Worm (Caenorhabditis elegans) whole organism, L4 larva: ENCODE data around the gene cest-25.
A peak's percentile ranks its signal among the peaks of the same experiment; 100 is the strongest.

Experiments
- D1046.2 ChIP-seq: fragments of 200-800 bp; sonication (Bioruptor generic); IDR thresholded peaks from 2 replicates; pipeline ENCODE4 v1.3.6; 2022; ENCODE audit warnings: missing genetic modification characterization, missing compliant biosample characterization
- F26F4.8 ChIP-seq: fragments of 200-800 bp; sonication (Bioruptor generic); conservative IDR thresholded peaks from 2 replicates; pipeline ENCODE4 v1.3.6; 2022; ENCODE audit warnings: missing genetic modification characterization, missing compliant biosample characterization
- T20F7.1 ChIP-seq: fragments of 200-800 bp; sonication (Bioruptor generic); optimal IDR thresholded peaks from 2 replicates; lab custom pipeline; 2018; ENCODE audit warnings: mild to moderate bottlenecking, missing genetic modification characterization, missing compliant biosample characterization
- Y105C5A.15 ChIP-seq: fragments of 200-800 bp; sonication (Bioruptor generic); IDR thresholded peaks from 2 replicates; pipeline ENCODE4 v1.3.6; 2022; ENCODE audit warnings: missing genetic modification characterization, missing compliant biosample characterization
- ZK337.2 ChIP-seq: fragments of 200-800 bp; sonication (Bioruptor generic); IDR thresholded peaks from 2 replicates; pipeline ENCODE4 v1.3.6; 2022; ENCODE audit warnings: missing genetic modification reagents, missing genetic modification characterization, missing compliant biosample characterization
- arid-1 ChIP-seq: fragments of 200-800 bp; sonication (Bioruptor generic); conservative IDR thresholded peaks from 2 replicates; pipeline ENCODE4 v1.3.6; 2022; ENCODE audit warnings: missing genetic modification reagents, missing genetic modification characterization, missing compliant biosample characterization
- attf-4 ChIP-seq: sonication (generic microtip); optimal IDR thresholded peaks from 3 replicates; lab custom pipeline; 2017; ENCODE audit warnings: missing biosample characterization, missing genetic modification characterization
- ceh-20 ChIP-seq: fragments of 200-800 bp; sonication (Bioruptor generic); IDR thresholded peaks from 2 replicates; pipeline ENCODE4 v1.3.6; 2022; ENCODE audit warnings: missing genetic modification reagents, missing genetic modification characterization, missing compliant biosample characterization
- ceh-32 ChIP-seq: sonication (generic microtip); optimal IDR thresholded peaks from 2 replicates; lab custom pipeline; 2016; ENCODE audit warnings: mild to moderate bottlenecking, missing genetic modification characterization, missing compliant biosample characterization; ENCODE audit not compliant: poor library complexity
- ces-1 ChIP-seq: fragments of 150-350 bp; sonication (generic microtip); optimal IDR thresholded peaks from 4 replicates; lab custom pipeline; 2014; ENCODE audit warnings: missing biosample characterization, missing genetic modification reagents, missing genetic modification characterization
- cey-2 ChIP-seq: sonication (generic microtip); optimal IDR thresholded peaks from 3 replicates; lab custom pipeline; 2017; ENCODE audit warnings: missing genetic modification characterization, mild to moderate bottlenecking, missing compliant biosample characterization, antibody characterized with exemption, borderline replicate concordance; ENCODE audit not compliant: insufficient read depth
- daf-12 ChIP-seq: fragments of 150-350 bp; optimal IDR thresholded peaks from 2 replicates; lab custom pipeline; 2014; ENCODE audit warnings: missing biosample characterization, missing genetic modification reagents, missing genetic modification characterization
- daf-16 ChIP-seq, 3 experiments: sonication (generic microtip); optimal IDR thresholded peaks; 2 replicates each; lab custom pipeline; 2016 to 2017; ENCODE audit warnings: missing genetic modification characterization in 3 of 3, missing genetic modification reagents in 3 of 3, mild to moderate bottlenecking in 2 of 3, missing compliant biosample characterization in 2 of 3, missing biosample characterization in 1 of 3, moderate library complexity in 1 of 3
- daf-19 ChIP-seq: fragments of 200-800 bp; sonication (Bioruptor generic); conservative IDR thresholded peaks from 2 replicates; pipeline ENCODE4 v1.3.6; 2022; ENCODE audit warnings: missing genetic modification characterization, missing compliant biosample characterization
- dmd-8 ChIP-seq: fragments of 200-800 bp; sonication (Bioruptor generic); IDR thresholded peaks from 2 replicates; pipeline ENCODE4 v1.3.6; 2022; ENCODE audit warnings: missing genetic modification characterization, missing compliant biosample characterization
- dmd-9 ChIP-seq: fragments of 200-800 bp; sonication (Bioruptor generic); IDR thresholded peaks from 2 replicates; pipeline ENCODE4 v1.3.6; 2022; ENCODE audit warnings: missing genetic modification reagents, missing genetic modification characterization, missing compliant biosample characterization
- dpl-1 ChIP-seq: fragments of 150-350 bp; optimal IDR thresholded peaks from 2 replicates; lab custom pipeline; 2014; ENCODE audit warnings: missing biosample characterization, missing genetic modification reagents, missing genetic modification characterization
- fkh-10 ChIP-seq: fragments of 150-350 bp; optimal IDR thresholded peaks from 2 replicates; lab custom pipeline; 2014; ENCODE audit warnings: missing biosample characterization, missing genetic modification reagents, missing genetic modification characterization
- jun-1 ChIP-seq: fragments of 150-350 bp; optimal IDR thresholded peaks from 2 replicates; lab custom pipeline; 2014; ENCODE audit warnings: missing biosample characterization, missing genetic modification reagents, missing genetic modification characterization
- lin-1 ChIP-seq: fragments of 200-800 bp; sonication (Bioruptor generic); IDR thresholded peaks from 2 replicates; pipeline ENCODE4 v1.3.6; 2022; ENCODE audit warnings: missing genetic modification reagents, missing genetic modification characterization, missing compliant biosample characterization
- lin-13 ChIP-seq: fragments of 150-350 bp; optimal IDR thresholded peaks from 2 replicates; lab custom pipeline; 2014; ENCODE audit warnings: missing biosample characterization, missing genetic modification reagents, missing genetic modification characterization
- lir-3 ChIP-seq: sonication (generic microtip); optimal IDR thresholded peaks from 2 replicates; lab custom pipeline; 2016; ENCODE audit warnings: mild to moderate bottlenecking, missing genetic modification characterization, missing compliant biosample characterization
- lsy-2 ChIP-seq, 2 experiments: fragments of 150-350 bp in 1 of 2; sonication (generic microtip) in 1 of 2; optimal IDR thresholded peaks; 2 replicates each; lab custom pipeline; 2014 to 2017; ENCODE audit warnings: missing biosample characterization in 2 of 2, missing genetic modification characterization in 2 of 2
- madf-5 ChIP-seq, 2 experiments: fragments of 200-800 bp; sonication (Bioruptor generic); IDR thresholded peaks; 2 replicates each; pipeline ENCODE4 v1.3.6; 2022; ENCODE audit warnings: missing compliant biosample characterization in 2 of 2, missing genetic modification characterization in 2 of 2
- madf-9 ChIP-seq: fragments of 200-800 bp; sonication (Bioruptor generic); conservative IDR thresholded peaks from 2 replicates; pipeline ENCODE4 v1.3.6; 2022; ENCODE audit warnings: missing genetic modification reagents, missing genetic modification characterization, missing compliant biosample characterization
- mdl-1 ChIP-seq, 2 experiments: fragments of 150-350 bp in 1 of 2; sonication (generic microtip) in 1 of 2; optimal IDR thresholded peaks; 2 replicates each; lab custom pipeline; 2014 to 2017; ENCODE audit warnings: missing biosample characterization in 2 of 2, missing genetic modification characterization in 2 of 2
- mdt-29 ChIP-seq: fragments of 200-800 bp; sonication (Bioruptor generic); IDR thresholded peaks from 2 replicates; pipeline ENCODE4 v1.3.6; 2022; ENCODE audit warnings: missing genetic modification reagents, missing genetic modification characterization, missing compliant biosample characterization
- nhr-10 ChIP-seq: fragments of 150-350 bp; optimal IDR thresholded peaks from 2 replicates; lab custom pipeline; 2014; ENCODE audit warnings: missing biosample characterization, missing genetic modification characterization
- nhr-11 ChIP-seq: fragments of 150-350 bp; optimal IDR thresholded peaks from 2 replicates; lab custom pipeline; 2014; ENCODE audit warnings: missing biosample characterization, missing genetic modification characterization
- nhr-111 ChIP-seq: fragments of 200-800 bp; sonication (Bioruptor generic); optimal IDR thresholded peaks from 2 replicates; lab custom pipeline; 2018; ENCODE audit warnings: mild to moderate bottlenecking, missing genetic modification characterization, missing compliant biosample characterization
- nhr-25 ChIP-seq: sonication (generic microtip); optimal IDR thresholded peaks from 2 replicates; lab custom pipeline; 2017; ENCODE audit warnings: missing genetic modification characterization, mild to moderate bottlenecking, missing compliant biosample characterization, antibody characterized with exemption, moderate library complexity, borderline replicate concordance; ENCODE audit not compliant: insufficient read depth
- nhr-28 ChIP-seq: fragments of 150-350 bp; optimal IDR thresholded peaks from 2 replicates; lab custom pipeline; 2014; ENCODE audit warnings: missing biosample characterization, missing genetic modification characterization
- nhr-42 ChIP-seq: fragments of 200-800 bp; sonication (Bioruptor generic); IDR thresholded peaks from 2 replicates; pipeline ENCODE4 v1.3.6; 2022; ENCODE audit warnings: missing genetic modification characterization, missing compliant biosample characterization
- nhr-48 ChIP-seq: sonication (generic microtip); optimal IDR thresholded peaks from 2 replicates; lab custom pipeline; 2016; ENCODE audit warnings: mild to moderate bottlenecking, missing genetic modification characterization, missing compliant biosample characterization
- nhr-76 ChIP-seq: fragments of 150-350 bp; optimal IDR thresholded peaks from 2 replicates; lab custom pipeline; 2014; ENCODE audit warnings: missing biosample characterization, missing genetic modification characterization
- nhr-77 ChIP-seq: fragments of 150-350 bp; optimal IDR thresholded peaks from 2 replicates; lab custom pipeline; 2014; ENCODE audit warnings: missing biosample characterization, missing genetic modification characterization
- pha-4 ChIP-seq, 2 experiments: fragments of 150-350 bp in 1 of 2; fragments of 200-800 bp in 1 of 2; sonication (Bioruptor generic) in 1 of 2; IDR thresholded peaks in 1 of 2; optimal IDR thresholded peaks in 1 of 2; 2 replicates each; pipeline versions ENCODE4 v1.3.6 to Lab custom; 2014 to 2022; ENCODE audit warnings: missing genetic modification characterization in 2 of 2, missing genetic modification reagents in 2 of 2, missing biosample characterization in 1 of 2, missing compliant biosample characterization in 1 of 2
- php-3 ChIP-seq: fragments of 200-800 bp; sonication (Bioruptor generic); IDR thresholded peaks from 2 replicates; pipeline ENCODE4 v1.3.6; 2022; ENCODE audit warnings: missing genetic modification reagents, missing genetic modification characterization, missing compliant biosample characterization
- rbr-2 ChIP-seq: sonication (generic microtip); optimal IDR thresholded peaks from 2 replicates; lab custom pipeline; 2016; ENCODE audit warnings: missing genotype, missing genetic modification characterization, missing compliant biosample characterization
- sdz-12 ChIP-seq: fragments of 200-800 bp; sonication (Bioruptor generic); optimal IDR thresholded peaks from 2 replicates; lab custom pipeline; 2018; ENCODE audit warnings: mild to moderate bottlenecking, missing genetic modification characterization, missing compliant biosample characterization
- skn-1 ChIP-seq: fragments of 150-350 bp; optimal IDR thresholded peaks from 2 replicates; lab custom pipeline; 2014; ENCODE audit warnings: missing biosample characterization, missing genetic modification characterization
- snpc-4 ChIP-seq: fragments of 150-350 bp; optimal IDR thresholded peaks from 2 replicates; lab custom pipeline; 2014; ENCODE audit warnings: missing biosample characterization, missing genetic modification characterization
- spr-3 ChIP-seq: fragments of 200-800 bp; sonication (Bioruptor generic); optimal IDR thresholded peaks from 2 replicates; lab custom pipeline; 2018; ENCODE audit warnings: mild to moderate bottlenecking, missing genetic modification characterization, missing compliant biosample characterization
- tag-97 ChIP-seq: fragments of 200-800 bp; sonication (Bioruptor generic); IDR thresholded peaks from 2 replicates; pipeline ENCODE4 v1.3.6; 2022; ENCODE audit warnings: missing genetic modification characterization, missing compliant biosample characterization
- unc-130 ChIP-seq: sonication (generic microtip); optimal IDR thresholded peaks from 2 replicates; lab custom pipeline; 2016; ENCODE audit warnings: missing genetic modification reagents, missing genetic modification characterization, missing compliant biosample characterization
- unc-39 ChIP-seq: sonication (generic microtip); optimal IDR thresholded peaks from 2 replicates; lab custom pipeline; 2017; ENCODE audit warnings: missing biosample characterization, missing genetic modification characterization
- vab-7 ChIP-seq: fragments of 200-800 bp; sonication (Bioruptor generic); IDR thresholded peaks from 2 replicates; pipeline ENCODE4 v1.3.6; 2022; ENCODE audit warnings: missing genetic modification reagents, missing genetic modification characterization, missing compliant biosample characterization
- zfp-2 ChIP-seq: sonication (generic microtip); optimal IDR thresholded peaks from 2 replicates; lab custom pipeline; 2016; ENCODE audit warnings: mild to moderate bottlenecking, missing genetic modification characterization, missing compliant biosample characterization
- zfp-3 ChIP-seq: fragments of 200-800 bp; sonication (Bioruptor generic); conservative IDR thresholded peaks from 2 replicates; pipeline ENCODE4 v1.3.6; 2022; ENCODE audit warnings: missing genetic modification reagents, missing genetic modification characterization, missing compliant biosample characterization
- zip-11 ChIP-seq: fragments of 200-800 bp; sonication (Bioruptor generic); IDR thresholded peaks from 2 replicates; pipeline ENCODE4 v1.3.6; 2022; ENCODE audit warnings: missing genetic modification characterization, missing compliant biosample characterization
- ztf-11 ChIP-seq: fragments of 150-350 bp; optimal IDR thresholded peaks from 2 replicates; lab custom pipeline; 2014; ENCODE audit warnings: missing biosample characterization, missing genetic modification characterization

cest-25 gene

DNA sequence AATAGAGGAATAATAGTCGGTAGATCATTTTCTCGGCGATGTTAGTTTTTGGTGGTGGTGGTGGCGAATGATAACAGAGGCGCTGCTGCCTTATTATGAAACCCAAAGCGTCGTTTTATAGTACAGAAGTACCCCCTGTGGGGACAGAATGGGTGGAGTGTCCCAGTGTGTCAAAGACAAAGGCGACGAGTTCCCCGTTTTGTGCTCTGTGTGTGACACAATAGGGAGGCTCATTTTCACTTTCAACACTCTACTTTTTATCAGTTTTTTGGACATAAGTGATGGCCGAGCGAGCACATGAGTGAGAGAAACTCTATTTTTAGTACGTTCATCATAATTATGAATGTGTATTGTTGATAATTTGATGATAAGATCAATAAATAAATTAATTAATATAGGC, 21.4 kb upstream of the cest-25 start, which contains the start of gene pho-9 (continued):
- TF ChIP-seq nhr-25 (no peak), T20F7.1 (GFP tag; lab: Kevin White, UChicago) (no peak), dpl-1 (GFP tag; lab: Kevin White, UChicago) (no peak), pha-4 (GFP tag; IDR thresholded peaks at IDR 0.05; lab: Robert Waterston, UW) (peak; percentile 61), pha-4 (tag; optimal IDR thresholded peaks at IDR 0.05; lab: Kevin White, UChicago) (no peak), php-3 (GFP tag; lab: Robert Waterston, UW) (peak; percentile 85), ztf-11 (tag; lab: Kevin White, UChicago) (no peak), nhr-28 (tag; lab: Kevin White, UChicago) (peak; percentile 97), madf-5 (GFP tag; IDR thresholded peaks at IDR 0.05; lab: Robert Waterston, UW) (no peak), unc-130 (no peak), ceh-20 (GFP tag; lab: Robert Waterston, UW) (no peak), ZK337.2 (GFP tag; lab: Robert Waterston, UW) (no peak), nhr-10 (tag; lab: Kevin White, UChicago) (peak; percentile 17), jun-1 (tag; lab: Kevin White, UChicago) (no peak), Y105C5A.15 (no peak), lsy-2 (tag; optimal IDR thresholded peaks at IDR 0.05; lab: Kevin White, UChicago) (peak in 1 of 2 experiments; percentile 47), lin-1 (peak; percentile 80; the same call in 1 of the 2 replicates), mdt-29 (GFP tag; lab: Robert Waterston, UW) (no peak), nhr-111 (GFP tag; lab: Kevin White, UChicago) (no peak), nhr-11 (no peak), cey-2 (tag; lab: Kevin White, UChicago) (no peak), arid-1 (no peak), dmd-8 (GFP tag; lab: Robert Waterston, UW) (no peak), daf-19 (GFP tag; lab: Robert Waterston, UW) (no peak), lir-3 (tag; lab: Kevin White, UChicago) (no peak), nhr-48 (tag; lab: Kevin White, UChicago) (peak; percentile 95), lin-13 (GFP tag; lab: Kevin White, UChicago) (peak; percentile 40), ces-1 (GFP tag; lab: Kevin White, UChicago) (no peak), zfp-3 (no peak), zfp-2 (tag; lab: Kevin White, UChicago) (no peak), rbr-2 (tag; lab: Kevin White, UChicago) (no peak), zip-11 (GFP tag; lab: Robert Waterston, UW) (no peak), nhr-42 (GFP tag; lab: Robert Waterston, UW) (no peak), nhr-77 (peak; percentile 80), attf-4 (tag; lab: Kevin White, UChicago) (no peak), tag-97 (GFP tag; lab: Robert Waterston, UW) (no peak), daf-12 (no peak), spr-3 (no peak), F26F4.8 (GFP tag; lab: Robert Waterston, UW) (no peak), mdl-1 (tag; optimal IDR thresholded peaks at IDR 0.05; lab: Kevin White, UChicago) (peak in 1 of 2 experiments; percentile 31), fkh-10 (GFP tag; lab: Kevin White, UChicago) (no peak), sdz-12 (GFP tag; lab: Kevin White, UChicago) (no peak), snpc-4 (no peak), D1046.2 (GFP tag; lab: Robert Waterston, UW) (no peak), daf-16 (GFP tag; optimal IDR thresholded peaks at IDR 0.05; lab: Kevin White, UChicago) (peak in 1 of 2 experiments; percentile 3), daf-16 (tag; optimal IDR thresholded peaks at IDR 0.05; lab: Kevin White, UChicago) (peak; percentile 85), madf-9 (GFP tag; lab: Robert Waterston, UW) (no peak), ceh-32 (tag; lab: Kevin White, UChicago) (no peak), vab-7 (GFP tag; lab: Robert Waterston, UW) (no peak), skn-1 (tag; lab: Kevin White, UChicago) (no peak), dmd-9 (no peak), nhr-76 (no peak), unc-39 (tag; lab: Kevin White, UChicago) (no peak)
